Fruit fly (Drosophila melanogaster): ENCODE data around the gene inaE.

The inaE gene

DNA sequence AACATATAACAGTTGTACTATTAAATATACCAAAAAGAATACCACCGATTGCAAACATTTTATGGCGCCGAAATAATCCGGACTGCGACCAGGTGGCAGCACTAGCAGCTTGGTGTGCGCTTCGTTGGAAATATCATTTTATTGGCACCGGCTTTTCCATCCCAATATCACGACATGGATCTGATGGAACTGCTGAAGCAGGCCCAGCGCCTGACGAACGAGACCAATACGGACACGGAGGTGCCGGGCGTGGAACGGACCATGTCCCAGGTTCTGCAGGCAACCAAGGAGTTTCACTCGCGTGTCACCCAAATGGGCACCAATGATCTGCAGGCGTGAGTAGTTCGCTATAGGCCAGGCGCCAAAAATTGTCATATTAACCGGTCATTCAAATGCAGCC is 39.2 kb downstream of the inaE start, which contains the start of gene Nup93-1:
Gene Nup93-1 (plus strand): TSS at position 74 of the 400 bp plus-strand sequence.
- TF ChIP-seq CG12768 (GFP tag; optimal IDR thresholded peaks at IDR 0.05) (no peak), cic (GFP tag; optimal IDR thresholded peaks at IDR 0.05) (no peak), kay (GFP tag; ENCODE audit: borderline replicate concordance) (no peak), cnc (optimal IDR thresholded peaks at IDR 0.05) (no peak), tj (GFP tag; optimal IDR thresholded peaks at IDR 0.05) (no peak), CG14711 (tag; optimal IDR thresholded peaks at IDR 0.05) (no peak), Clk (GFP tag; optimal IDR thresholded peaks at IDR 0.05) (no peak)

DNA sequence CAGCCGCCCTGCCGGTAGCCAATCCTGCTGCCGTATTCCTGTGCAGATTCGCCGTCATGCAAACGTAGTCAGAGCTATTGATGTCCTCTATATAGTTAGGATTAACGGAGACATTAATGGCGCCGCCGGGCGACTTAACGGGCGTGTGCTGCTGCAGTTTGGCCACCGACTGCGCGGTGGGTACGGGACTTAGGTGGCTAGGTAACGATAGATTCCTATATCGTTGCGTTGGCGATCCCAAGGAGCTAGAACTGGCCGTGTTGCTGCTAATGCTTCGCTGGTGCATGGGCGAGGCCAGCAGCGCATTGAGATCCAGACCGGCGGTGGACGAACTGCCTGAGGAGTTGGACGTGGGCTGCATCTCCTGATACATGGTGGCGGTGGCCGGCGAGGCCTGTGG is 45.4 kb downstream of the inaE start:
- TF ChIP-seq kay (GFP tag; ENCODE audit: borderline replicate concordance), result no peak
- TF ChIP-seq CG33017 (tag; optimal IDR thresholded peaks at IDR 0.05), result no peak
- TF ChIP-seq tj (GFP tag; optimal IDR thresholded peaks at IDR 0.05), result no peak
- TF ChIP-seq CG14711 (tag; optimal IDR thresholded peaks at IDR 0.05), result no peak
- no peak for TF ChIP-seq CG11617 (GFP tag; optimal IDR thresholded peaks at IDR 0.05)
- no peak for TF ChIP-seq CG7045 (GFP tag; optimal IDR thresholded peaks at IDR 0.05)
- TF ChIP-seq CG5204 (GFP tag; optimal IDR thresholded peaks at IDR 0.05), result no peak
- no peak for TF ChIP-seq cnc (optimal IDR thresholded peaks at IDR 0.05)
- no peak for TF ChIP-seq Crg-1 (GFP tag; optimal IDR thresholded peaks at IDR 0.05)
- no peak for TF ChIP-seq Mnt (GFP tag; optimal IDR thresholded peaks at IDR 0.05)
- TF ChIP-seq toe (GFP tag; optimal IDR thresholded peaks at IDR 0.05), result no peak
- TF ChIP-seq pad (GFP tag; optimal IDR thresholded peaks at IDR 0.05), result no peak

DNA sequence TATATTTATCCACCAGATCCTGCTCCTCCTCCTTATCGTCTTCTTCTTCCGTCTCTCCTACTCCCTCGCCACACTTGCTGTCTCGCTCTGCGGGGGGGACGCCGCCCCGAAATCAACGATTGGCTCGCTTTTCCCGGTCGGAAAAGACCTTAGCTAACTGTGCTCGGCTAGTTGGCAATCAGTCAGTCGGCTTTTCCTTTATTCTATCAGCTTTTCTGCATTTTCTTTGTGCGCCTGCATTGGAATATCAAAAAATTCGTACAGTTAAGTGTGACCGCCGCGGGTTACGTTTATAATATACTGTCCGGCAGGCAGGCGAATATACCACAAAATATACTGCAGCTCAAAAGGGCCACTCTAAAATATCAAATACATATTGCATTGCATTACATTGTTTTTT is 46.5 kb downstream of the inaE start, which contains the start of gene jub:
Gene jub (minus strand): TSS at position 289 of the 400 bp plus-strand sequence.
- TF ChIP-seq bab1 (GFP tag; optimal IDR thresholded peaks at IDR 0.05) (peak; percentile 45), CG14711 (tag; optimal IDR thresholded peaks at IDR 0.05) (peak; percentile 32), kay (GFP tag; ENCODE audit: borderline replicate concordance) (no peak)

DNA sequence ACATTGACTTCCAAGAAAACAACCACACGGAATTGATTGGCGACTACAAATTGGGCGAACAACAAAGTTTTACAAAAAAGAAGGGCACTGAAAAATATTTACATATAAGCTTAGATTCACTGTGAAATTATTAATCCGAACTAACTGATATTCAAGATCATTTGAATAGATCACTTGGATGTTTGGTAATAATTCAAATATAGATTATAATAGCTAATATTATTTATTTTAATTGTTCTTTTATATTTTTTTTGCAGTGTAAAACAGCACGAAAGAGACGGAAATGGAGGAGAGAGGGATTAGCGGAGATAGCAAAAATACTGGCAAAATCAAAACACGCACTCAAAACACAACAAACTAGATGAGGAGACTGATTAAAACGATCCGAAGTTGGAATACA is 54.7 kb downstream of the inaE start:
- peak; percentile 73 for TF ChIP-seq CG7101 (tag; optimal IDR thresholded peaks at IDR 0.05)
- TF ChIP-seq CG11617 (GFP tag; optimal IDR thresholded peaks at IDR 0.05), result peak; percentile 4
- TF ChIP-seq CG14711 (tag; optimal IDR thresholded peaks at IDR 0.05), result peak; percentile 54
- peak; percentile 25 for TF ChIP-seq CG33017 (tag; optimal IDR thresholded peaks at IDR 0.05)
- TF ChIP-seq Crg-1 (GFP tag; optimal IDR thresholded peaks at IDR 0.05), result no peak
- TF ChIP-seq CG5204 (GFP tag; optimal IDR thresholded peaks at IDR 0.05), result no peak
- TF ChIP-seq tj (GFP tag; optimal IDR thresholded peaks at IDR 0.05), result peak; percentile 27
- no peak for TF ChIP-seq ovo (GFP tag; optimal IDR thresholded peaks at IDR 0.05)
- TF ChIP-seq bab1 (GFP tag; optimal IDR thresholded peaks at IDR 0.05), result peak; percentile 67

DNA sequence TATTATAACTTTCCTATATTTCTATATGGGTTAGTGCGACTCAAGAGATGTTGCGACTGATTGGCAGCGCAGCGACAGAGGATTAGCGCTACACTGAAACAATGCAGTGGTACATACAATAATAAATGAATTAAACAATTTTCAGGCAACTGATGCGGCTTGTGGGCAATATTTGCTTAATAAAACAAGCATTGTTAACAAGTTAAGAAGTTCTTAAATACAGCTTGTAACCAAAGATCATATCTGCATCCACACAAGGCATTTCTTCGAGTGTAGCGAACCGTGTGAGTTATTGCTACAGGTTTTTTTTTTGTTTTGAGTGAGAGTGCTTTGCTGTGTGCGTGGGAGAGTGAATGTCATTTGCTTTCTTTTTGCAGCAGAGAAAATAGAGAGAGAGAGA is 55.4 kb downstream of the inaE start:
- TF ChIP-seq CG12768 (GFP tag; optimal IDR thresholded peaks at IDR 0.05) (peak; percentile 68), CG1620 (GFP tag; optimal IDR thresholded peaks at IDR 0.05) (peak; percentile 65), CG7101 (tag; optimal IDR thresholded peaks at IDR 0.05) (peak; percentile 81), tj (GFP tag; optimal IDR thresholded peaks at IDR 0.05) (peak; percentile 68), cnc (optimal IDR thresholded peaks at IDR 0.05) (no peak), Hr96 (GFP tag; optimal IDR thresholded peaks at IDR 0.05) (no peak), pad (GFP tag; optimal IDR thresholded peaks at IDR 0.05) (peak; percentile 55), ovo (GFP tag; optimal IDR thresholded peaks at IDR 0.05) (peak; percentile 20), Clk (GFP tag; optimal IDR thresholded peaks at IDR 0.05) (peak; percentile 73), CG5204 (GFP tag; optimal IDR thresholded peaks at IDR 0.05) (peak; percentile 86), kay (GFP tag; ENCODE audit: borderline replicate concordance) (no peak), toe (GFP tag; optimal IDR thresholded peaks at IDR 0.05) (peak; percentile 66), cic (GFP tag; optimal IDR thresholded peaks at IDR 0.05) (peak; percentile 23), CG11617 (GFP tag; optimal IDR thresholded peaks at IDR 0.05) (peak; percentile 79), Crg-1 (GFP tag; optimal IDR thresholded peaks at IDR 0.05) (peak; percentile 19), bab1 (GFP tag; optimal IDR thresholded peaks at IDR 0.05) (peak; percentile 65), CG14711 (tag; optimal IDR thresholded peaks at IDR 0.05) (peak; percentile 84), CG33017 (tag; optimal IDR thresholded peaks at IDR 0.05) (peak; percentile 62), CG7045 (GFP tag; optimal IDR thresholded peaks at IDR 0.05) (peak; percentile 77), Mnt (GFP tag; optimal IDR thresholded peaks at IDR 0.05) (peak; percentile 69)

DNA sequence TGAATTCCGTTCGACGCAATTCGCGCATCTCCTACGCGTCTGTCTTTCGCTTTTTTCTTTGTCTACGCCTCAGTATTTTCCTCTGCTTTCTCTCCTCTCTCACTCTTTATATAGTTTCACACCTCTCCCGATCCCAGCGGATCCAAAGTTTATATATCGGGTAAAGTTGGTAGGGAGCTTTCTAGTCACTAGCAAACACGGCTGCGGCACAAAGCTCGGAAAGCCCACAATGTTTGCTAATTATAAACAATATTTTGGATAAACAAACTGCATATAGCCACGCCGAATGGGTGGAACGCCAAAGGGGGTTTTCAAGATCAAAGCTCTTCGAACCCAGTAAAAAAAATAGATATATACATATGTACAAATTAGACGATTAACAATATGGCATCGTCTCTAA is 56.6 kb downstream of the inaE start:
- TF ChIP-seq tj (GFP tag; optimal IDR thresholded peaks at IDR 0.05) (no peak), CG33017 (tag; optimal IDR thresholded peaks at IDR 0.05) (peak; percentile 47), CG5204 (GFP tag; optimal IDR thresholded peaks at IDR 0.05) (no peak), cnc (optimal IDR thresholded peaks at IDR 0.05) (no peak), kay (GFP tag; ENCODE audit: borderline replicate concordance) (no peak), Clk (GFP tag; optimal IDR thresholded peaks at IDR 0.05) (no peak), Mnt (GFP tag; optimal IDR thresholded peaks at IDR 0.05) (peak; percentile 62), bab1 (GFP tag; optimal IDR thresholded peaks at IDR 0.05) (peak; percentile 49), CG12768 (GFP tag; optimal IDR thresholded peaks at IDR 0.05) (peak; percentile 67), ovo (GFP tag; optimal IDR thresholded peaks at IDR 0.05) (peak; percentile 24), CG11617 (GFP tag; optimal IDR thresholded peaks at IDR 0.05) (peak; percentile 19), pad (GFP tag; optimal IDR thresholded peaks at IDR 0.05) (peak; percentile 29), CG7101 (tag; optimal IDR thresholded peaks at IDR 0.05) (peak; percentile 65), cic (GFP tag; optimal IDR thresholded peaks at IDR 0.05) (peak; percentile 55), CG14711 (tag; optimal IDR thresholded peaks at IDR 0.05) (peak; percentile 42), toe (GFP tag; optimal IDR thresholded peaks at IDR 0.05) (peak; percentile 19), CG1620 (GFP tag; optimal IDR thresholded peaks at IDR 0.05) (no peak), Crg-1 (GFP tag; optimal IDR thresholded peaks at IDR 0.05) (no peak), CG7045 (GFP tag; optimal IDR thresholded peaks at IDR 0.05) (no peak), Hr96 (GFP tag; optimal IDR thresholded peaks at IDR 0.05) (no peak)

All from whole organism, adult.